Worm (Caenorhabditis elegans) whole organism, mixed stage, embryonic: ENCODE results near the gene arrd-19.

Source experiments
- ces-1 ChIP-seq: fragments of 150-350 bp; optimal IDR thresholded peaks from 2 replicates; lab custom pipeline; 2014; ENCODE audit warnings: missing biosample characterization, missing genetic modification reagents, missing genetic modification characterization
- lin-32 ChIP-seq: fragments of 200-800 bp; sonication (Bioruptor generic); optimal IDR thresholded peaks from 2 replicates; lab custom pipeline; 2018; ENCODE audit warnings: mild to moderate bottlenecking, missing genetic modification characterization, missing compliant biosample characterization
- pha-4 ChIP-seq: fragments of 150-350 bp; optimal IDR thresholded peaks from 2 replicates; lab custom pipeline; 2018; ENCODE audit warnings: missing biosample characterization, missing genetic modification reagents, missing genetic modification characterization
- snpc-4 ChIP-seq: fragments of 150-350 bp; optimal IDR thresholded peaks from 2 replicates; lab custom pipeline; 2014; ENCODE audit warnings: missing biosample characterization, missing genetic modification characterization

DNA sequence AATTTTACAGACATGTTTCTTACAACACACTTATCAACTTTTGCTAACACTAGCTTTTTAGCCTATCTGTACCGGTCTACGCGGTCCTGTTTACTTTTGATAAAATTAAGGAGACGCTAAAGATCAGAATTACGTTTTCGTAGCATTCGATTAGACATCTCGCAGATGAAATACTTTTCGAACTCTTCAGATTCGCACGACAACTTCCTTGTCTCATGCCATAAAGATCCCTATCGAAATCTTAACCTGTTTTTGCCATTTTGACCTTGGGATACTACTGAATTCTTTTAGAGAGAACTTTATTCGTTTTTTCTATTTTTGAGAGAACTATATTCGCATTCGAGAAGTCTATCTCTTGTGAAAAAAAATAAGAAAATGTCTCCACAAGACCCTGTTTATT is 18.0 kb upstream of the arrd-19 start, which contains the start of gene C17B7.5:
- TF ChIP-seq lin-32 (GFP tag; lab: Kevin White, UChicago) (no peak), ces-1 (GFP tag; lab: Kevin White, UChicago) (no peak), pha-4 (tag; lab: Kevin White, UChicago) (no peak), snpc-4 (tag; lab: Kevin White, UChicago) (no peak)
